Fruit fly (Drosophila melanogaster) whole organism, embryonic: ENCODE results near the gene Cyp4d14.

ENCODE experiments used
- Aef1 ChIP-seq: fragments of 200-800 bp; sonication (Bioruptor generic); IDR thresholded peaks from 3 replicates; pipeline ENCODE4 v1.3.6; 2022; ENCODE audit warnings: missing biosample characterization, missing genetic modification characterization
- Atf-2 ChIP-seq: fragments of 200-800 bp; sonication (Bioruptor generic); optimal IDR thresholded peaks from 2 replicates; lab custom pipeline; 2016; ENCODE audit warnings: missing biosample characterization, missing genetic modification characterization
- Atf3 ChIP-seq: fragments of 200-800 bp; sonication (Bioruptor generic); optimal IDR thresholded peaks from 3 replicates; lab custom pipeline; 2016; ENCODE audit warnings: missing biosample characterization, missing genetic modification characterization
- Bdp1 ChIP-seq: fragments of 200-800 bp; sonication (Bioruptor generic); optimal IDR thresholded peaks from 3 replicates; lab custom pipeline; 2016; ENCODE audit warnings: missing biosample characterization, missing genetic modification characterization
- CG10366 ChIP-seq: fragments of 200-800 bp; sonication (Bioruptor generic); IDR thresholded peaks from 2 replicates; pipeline ENCODE4 v1.3.6; 2022; ENCODE audit warnings: missing biosample characterization, missing genetic modification characterization
- CG10959 ChIP-seq: fragments of 200-800 bp; sonication (Bioruptor generic); IDR thresholded peaks from 2 replicates; pipeline ENCODE4 v1.3.6; 2022; ENCODE audit warnings: missing biosample characterization, missing genetic modification characterization
- CG12071 ChIP-seq: fragments of 200-800 bp; sonication (Bioruptor generic); optimal IDR thresholded peaks from 3 replicates; lab custom pipeline; 2018; ENCODE audit warnings: missing biosample characterization, mild to moderate bottlenecking, missing genetic modification characterization
- CG12391 ChIP-seq: fragments of 200-800 bp; sonication (Bioruptor generic); optimal IDR thresholded peaks from 3 replicates; lab custom pipeline; 2018; ENCODE audit warnings: missing biosample characterization, mild to moderate bottlenecking, missing genetic modification characterization, moderate library complexity
- CG17186 ChIP-seq: fragments of 200-800 bp; sonication (Bioruptor generic); optimal IDR thresholded peaks from 3 replicates; lab custom pipeline; 2017; ENCODE audit warnings: missing biosample characterization, missing genetic modification reagents, missing genetic modification characterization
- CG17568 ChIP-seq: fragments of 200-800 bp; sonication (Bioruptor generic); optimal IDR thresholded peaks from 2 replicates; lab custom pipeline; 2018; ENCODE audit warnings: missing biosample characterization, mild to moderate bottlenecking, missing genetic modification characterization, moderate library complexity
- CG17802 ChIP-seq: fragments of 200-800 bp; sonication (Bioruptor generic); optimal IDR thresholded peaks from 2 replicates; lab custom pipeline; 2018; ENCODE audit warnings: missing biosample characterization, mild to moderate bottlenecking, missing genetic modification characterization, moderate library complexity
- CG34224 ChIP-seq: fragments of 200-800 bp; sonication (Bioruptor generic); IDR thresholded peaks from 3 replicates; pipeline ENCODE4 v1.3.6; 2022; ENCODE audit warnings: missing biosample characterization, missing genetic modification characterization; ENCODE audit not compliant: partially characterized antibody
- CG3995 ChIP-seq: fragments of 200-800 bp; sonication (Bioruptor generic); optimal IDR thresholded peaks from 3 replicates; lab custom pipeline; 2016; ENCODE audit warnings: missing biosample characterization, missing genetic modification characterization
- CG6854 ChIP-seq: fragments of 200-800 bp; sonication (Bioruptor generic); optimal IDR thresholded peaks from 3 replicates; lab custom pipeline; 2017; ENCODE audit warnings: missing biosample characterization, mild to moderate bottlenecking, missing genetic modification characterization
- CG7372 ChIP-seq: fragments of 200-800 bp; sonication (Bioruptor generic); IDR thresholded peaks from 2 replicates; pipeline ENCODE4 v1.3.6; 2022; ENCODE audit warnings: missing biosample characterization, missing genetic modification characterization
- CG7786 ChIP-seq: fragments of 200-800 bp; sonication (Bioruptor generic); optimal IDR thresholded peaks from 2 replicates; lab custom pipeline; 2016; ENCODE audit warnings: missing biosample characterization, missing genetic modification characterization
- CG8089 ChIP-seq: fragments of 200-800 bp; sonication (Bioruptor generic); optimal IDR thresholded peaks from 3 replicates; lab custom pipeline; 2016; ENCODE audit warnings: missing biosample characterization, missing genetic modification characterization
- Gug ChIP-seq: fragments of 200-800 bp; sonication (Bioruptor generic); IDR thresholded peaks from 4 replicates; pipeline ENCODE4 v1.3.6; 2022; ENCODE audit warnings: missing biosample characterization, missing genetic modification characterization
- HLH3B ChIP-seq: fragments of 200-800 bp; sonication (Bioruptor generic); IDR thresholded peaks from 2 replicates; pipeline ENCODE4 v1.3.6; 2022; ENCODE audit warnings: missing biosample characterization, missing genetic modification characterization
- HLH4C ChIP-seq: fragments of 200-800 bp; sonication (Bioruptor generic); IDR thresholded peaks from 3 replicates; pipeline ENCODE4 v1.3.6; 2022; ENCODE audit warnings: missing biosample characterization, missing genetic modification characterization; ENCODE audit not compliant: partially characterized antibody
- HmgZ ChIP-seq: fragments of 200-800 bp; sonication (Bioruptor generic); optimal IDR thresholded peaks from 2 replicates; lab custom pipeline; 2018; ENCODE audit warnings: missing biosample characterization, mild to moderate bottlenecking, missing genetic modification characterization
- Hr39 ChIP-seq: fragments of >200 bp; optimal IDR thresholded peaks from 2 replicates; lab custom pipeline; 2017
- Med ChIP-seq: fragments of 200-800 bp; sonication (Bioruptor generic); peaks from one replicate; lab custom pipeline; 2016; ENCODE audit warnings: missing biosample characterization, missing genetic modification characterization, mild to moderate bottlenecking, inconsistent platforms, moderate library complexity
- Mes4 ChIP-seq: fragments of 200-800 bp; sonication (Bioruptor generic); optimal IDR thresholded peaks from 2 replicates; lab custom pipeline; 2016; ENCODE audit warnings: missing biosample characterization, missing genetic modification characterization
- NfI ChIP-seq: fragments of 200-800 bp; sonication (Bioruptor generic); optimal IDR thresholded peaks from 3 replicates; lab custom pipeline; 2018; ENCODE audit warnings: missing biosample characterization, mild to moderate bottlenecking, missing genetic modification characterization, moderate library complexity
- Side ChIP-seq: fragments of 200-800 bp; sonication (Bioruptor generic); optimal IDR thresholded peaks from 2 replicates; lab custom pipeline; 2016; ENCODE audit warnings: missing biosample characterization, missing genetic modification characterization
- Sin3A ChIP-seq: fragments of >200 bp; optimal IDR thresholded peaks from 2 replicates; lab custom pipeline; 2018
- Taf1 ChIP-seq: fragments of 200-800 bp; sonication (Bioruptor generic); IDR thresholded peaks from 2 replicates; pipeline ENCODE4 v1.3.6; 2022; ENCODE audit warnings: missing biosample characterization, missing genetic modification characterization
- Tbp ChIP-seq: fragments of >200 bp; optimal IDR thresholded peaks from 2 replicates; lab custom pipeline; 2018; ENCODE audit warnings: missing biosample characterization, missing genetic modification characterization
- YL-1 ChIP-seq: fragments of 200-800 bp; sonication (Bioruptor generic); optimal IDR thresholded peaks from 3 replicates; lab custom pipeline; 2017; ENCODE audit warnings: missing biosample characterization, mild to moderate bottlenecking, missing genetic modification characterization
- aop ChIP-seq: fragments of 200-800 bp; sonication (Bioruptor generic); IDR thresholded peaks from 2 replicates; pipeline ENCODE4 v1.3.6; 2022; ENCODE audit warnings: missing biosample characterization, missing genetic modification characterization
- br ChIP-seq: fragments of >200 bp; optimal IDR thresholded peaks from 2 replicates; lab custom pipeline; 2017
- crol ChIP-seq: fragments of 200-800 bp; sonication (Bioruptor generic); IDR thresholded peaks from 2 replicates; pipeline ENCODE4 v1.3.6; 2022; ENCODE audit warnings: missing biosample characterization, missing genetic modification characterization
- dm ChIP-seq: fragments of 200-800 bp; sonication (Bioruptor generic); optimal IDR thresholded peaks from 3 replicates; lab custom pipeline; 2016; ENCODE audit warnings: missing biosample characterization, missing genetic modification characterization
- dmrt11E ChIP-seq: fragments of 200-800 bp; sonication (Bioruptor generic); optimal IDR thresholded peaks from 3 replicates; lab custom pipeline; 2018; ENCODE audit warnings: missing biosample characterization, mild to moderate bottlenecking, missing genetic modification characterization, moderate library complexity
- ewg ChIP-seq: fragments of 200-800 bp; sonication (Bioruptor generic); optimal IDR thresholded peaks from 3 replicates; lab custom pipeline; 2017; ENCODE audit warnings: mild to moderate bottlenecking, missing biosample characterization, missing genetic modification reagents, missing genetic modification characterization
- fu2 ChIP-seq: fragments of 200-800 bp; sonication (Bioruptor generic); optimal IDR thresholded peaks from 2 replicates; lab custom pipeline; 2016; ENCODE audit warnings: missing biosample characterization, missing genetic modification characterization
- gcm ChIP-seq: fragments of 200-800 bp; sonication (Bioruptor generic); optimal IDR thresholded peaks from 2 replicates; lab custom pipeline; 2019; ENCODE audit warnings: missing biosample characterization, mild to moderate bottlenecking, missing genetic modification characterization, moderate library complexity
- grau ChIP-seq: fragments of 200-800 bp; optimal IDR thresholded peaks from 3 replicates; lab custom pipeline; 2019; ENCODE audit warnings: missing biosample characterization, mild to moderate bottlenecking, missing genetic modification characterization, moderate library complexity
- lilli ChIP-seq: fragments of 200-800 bp; sonication (Bioruptor generic); optimal IDR thresholded peaks from 3 replicates; lab custom pipeline; 2016; ENCODE audit warnings: missing biosample characterization, missing genetic modification characterization
- lmd ChIP-seq: fragments of 200-800 bp; sonication (Bioruptor generic); IDR thresholded peaks from 2 replicates; pipeline ENCODE4 v1.3.6; 2022; ENCODE audit warnings: missing biosample characterization, missing genetic modification characterization
- nerfin-2 ChIP-seq: fragments of 200-800 bp; sonication (Bioruptor generic); IDR thresholded peaks from 2 replicates; pipeline ENCODE4 v1.3.6; 2022; ENCODE audit warnings: missing biosample characterization, missing genetic modification characterization; ENCODE audit not compliant: partially characterized antibody
- pfk ChIP-seq: fragments of 200-800 bp; sonication (Bioruptor generic); optimal IDR thresholded peaks from 2 replicates; lab custom pipeline; 2018; ENCODE audit warnings: missing biosample characterization, mild to moderate bottlenecking, missing genetic modification characterization, moderate library complexity
- pnt ChIP-seq: fragments of 200-800 bp; sonication (Bioruptor generic); optimal IDR thresholded peaks from 3 replicates; lab custom pipeline; 2016; ENCODE audit warnings: missing biosample characterization, missing genetic modification characterization
- row ChIP-seq: fragments of 200-800 bp; sonication (Bioruptor generic); IDR thresholded peaks from 3 replicates; pipeline ENCODE4 v1.3.6; 2022; ENCODE audit warnings: missing biosample characterization, missing genetic modification characterization
- salm ChIP-seq: fragments of 200-800 bp; sonication (Bioruptor generic); optimal IDR thresholded peaks from 2 replicates; lab custom pipeline; 2018; ENCODE audit warnings: missing biosample characterization, mild to moderate bottlenecking, missing genetic modification characterization
- sc ChIP-seq, 3 experiments: fragments of >200 bp in 2 of 3; fragments of 200-800 bp in 1 of 3; sonication (Bioruptor generic) in 1 of 3; optimal IDR thresholded peaks; 2 replicates in 2 of 3; 3 replicates in 1 of 3; lab custom pipeline; 2017; ENCODE audit warnings: mild to moderate bottlenecking in 1 of 3, missing biosample characterization in 1 of 3, missing genetic modification characterization in 1 of 3, missing genetic modification reagents in 1 of 3
- tap ChIP-seq: fragments of 200-800 bp; optimal IDR thresholded peaks from 3 replicates; lab custom pipeline; 2019; ENCODE audit warnings: missing biosample characterization, mild to moderate bottlenecking, missing genetic modification characterization, moderate library complexity
- tna ChIP-seq: fragments of 200-800 bp; sonication (Bioruptor generic); IDR thresholded peaks from 2 replicates; pipeline ENCODE4 v1.3.6; 2022; ENCODE audit warnings: missing biosample characterization, missing genetic modification characterization; ENCODE audit not compliant: partially characterized antibody
- z ChIP-seq: fragments of 200-800 bp; sonication (Bioruptor generic); IDR thresholded peaks from 3 replicates; pipeline ENCODE4 v1.3.6; 2022; ENCODE audit warnings: missing biosample characterization, missing genetic modification characterization

The Cyp4d14 gene

dm6 chrX:2145690-2146470, 29.2 kb downstream of the Cyp4d14 start (continued):
- TF ChIP-seq gcm = no peak
- TF ChIP-seq dm = no peak
- TF ChIP-seq CG10959 = no peak
- TF ChIP-seq CG17802 (tag; lab: Kevin White, UChicago) = no peak
- TF ChIP-seq Tbp (GFP tag; lab: Kevin White, UChicago) = no peak
- no peak for TF ChIP-seq nerfin-2 (GFP tag; lab: Robert Waterston, UW)
- peak; percentile 69 for TF ChIP-seq HLH4C (GFP tag; lab: Robert Waterston, UW)
- no peak for TF ChIP-seq Hr39 (lab: Kevin White, UChicago)
- no peak for TF ChIP-seq Mes4
- no peak for TF ChIP-seq Atf3 (GFP tag; lab: Kevin White, UChicago)
- peak; percentile 30 for TF ChIP-seq fu2 (GFP tag; lab: Kevin White, UChicago)
- peak; percentile 87 for TF ChIP-seq row (GFP tag; lab: Robert Waterston, UW)
- TF ChIP-seq CG6854 (GFP tag; lab: Kevin White, UChicago) = no peak
- TF ChIP-seq lmd = peak; percentile 35; the same call in 1 of the 2 replicates
- TF ChIP-seq z = no peak
- no peak for TF ChIP-seq Bdp1
- TF ChIP-seq YL-1 (GFP tag; lab: Kevin White, UChicago) = no peak
- no peak for TF ChIP-seq pfk (GFP tag; lab: Kevin White, UChicago)
- no peak for TF ChIP-seq sc (optimal IDR thresholded peaks at IDR 0.05; lab: Kevin White, UChicago)
- no peak for TF ChIP-seq sc (GFP tag; optimal IDR thresholded peaks at IDR 0.05; lab: Kevin White, UChicago)
- no peak for TF ChIP-seq aop (GFP tag; lab: Robert Waterston, UW)
- peak; percentile 49 for TF ChIP-seq CG12391 (tag; lab: Kevin White, UChicago)
- 0 out of 2 replicates have a peak, but pooled peaks have one; percentile 35 for TF ChIP-seq Taf1
- TF ChIP-seq CG12071 (GFP tag; lab: Kevin White, UChicago) = no peak
- TF ChIP-seq salm (tag; lab: Kevin White, UChicago) = no peak
- no peak for TF ChIP-seq Sin3A (lab: Kevin White, UChicago)
- peak; percentile 42 for TF ChIP-seq HmgZ (tag; lab: Kevin White, UChicago)
- TF ChIP-seq CG10366 (GFP tag; lab: Robert Waterston, UW) = no peak
- TF ChIP-seq CG7372 (GFP tag; lab: Robert Waterston, UW) = peak; percentile 40; the same call in 1 of the 2 replicates
- TF ChIP-seq CG34224 (GFP tag; lab: Robert Waterston, UW) = peak; percentile 71; the same call in 2 of the 3 replicates
- peak; percentile 30; the same call in 1 of the 4 replicates for TF ChIP-seq Gug (GFP tag; lab: Robert Waterston, UW)
- TF ChIP-seq crol (GFP tag; lab: Robert Waterston, UW) = no peak
- peak; percentile 1 for TF ChIP-seq pnt (GFP tag; lab: Kevin White, UChicago)
- TF ChIP-seq HLH3B = no peak
- TF ChIP-seq grau (tag; lab: Kevin White, UChicago) = peak; percentile 49
- TF ChIP-seq Aef1 (GFP tag; lab: Robert Waterston, UW) = peak; percentile 46; the same call in 1 of the 3 replicates
- TF ChIP-seq Med (GFP tag; lab: Kevin White, UChicago) = peak; percentile 92
- peak; percentile 56 for TF ChIP-seq CG7786 (GFP tag; lab: Kevin White, UChicago)
- peak; percentile 73 for TF ChIP-seq CG3995 (GFP tag; lab: Kevin White, UChicago)
- peak; percentile 23 for TF ChIP-seq NfI (GFP tag; lab: Kevin White, UChicago)
- no peak for TF ChIP-seq Atf-2 (GFP tag; lab: Kevin White, UChicago)
- TF ChIP-seq CG17186 = no peak
- peak; percentile 50; the same call in 1 of the 2 replicates for TF ChIP-seq tna (GFP tag; lab: Robert Waterston, UW)
- TF ChIP-seq lilli (GFP tag; lab: Kevin White, UChicago) = peak; percentile 37
- TF ChIP-seq ewg = no peak
- no peak for TF ChIP-seq tap (tag; lab: Kevin White, UChicago)
- peak; percentile 31 for TF ChIP-seq dmrt11E (tag; lab: Kevin White, UChicago)
- TF ChIP-seq br (lab: Kevin White, UChicago) = no peak
- TF ChIP-seq CG8089 (GFP tag; lab: Kevin White, UChicago) = no peak
- peak; percentile 9 for TF ChIP-seq Side (GFP tag; lab: Kevin White, UChicago)
- TF ChIP-seq CG17568 (GFP tag; lab: Kevin White, UChicago) = no peak
